Worm (Caenorhabditis elegans) whole organism, L4 larva: Measurements from ENCODE around the gene srt-69.

Experiments used
- attf-4 ChIP-seq: sonication (generic microtip); optimal IDR thresholded peaks from 3 replicates; lab custom pipeline; 2017; ENCODE audit warnings: missing biosample characterization, missing genetic modification characterization
- dve-1 ChIP-seq: sonication (generic microtip); optimal IDR thresholded peaks from 2 replicates; lab custom pipeline; 2017; ENCODE audit warnings: antibody characterized with exemption, mild to moderate bottlenecking, missing genetic modification characterization, missing compliant biosample characterization; ENCODE audit not compliant: insufficient read depth
- jun-1 ChIP-seq: fragments of 150-350 bp; optimal IDR thresholded peaks from 2 replicates; lab custom pipeline; 2014; ENCODE audit warnings: missing biosample characterization, missing genetic modification reagents, missing genetic modification characterization
- mdt-29 ChIP-seq: fragments of 200-800 bp; sonication (Bioruptor generic); IDR thresholded peaks from 2 replicates; pipeline ENCODE4 v1.3.6; 2022; ENCODE audit warnings: missing genetic modification reagents, missing genetic modification characterization, missing compliant biosample characterization

DNA sequence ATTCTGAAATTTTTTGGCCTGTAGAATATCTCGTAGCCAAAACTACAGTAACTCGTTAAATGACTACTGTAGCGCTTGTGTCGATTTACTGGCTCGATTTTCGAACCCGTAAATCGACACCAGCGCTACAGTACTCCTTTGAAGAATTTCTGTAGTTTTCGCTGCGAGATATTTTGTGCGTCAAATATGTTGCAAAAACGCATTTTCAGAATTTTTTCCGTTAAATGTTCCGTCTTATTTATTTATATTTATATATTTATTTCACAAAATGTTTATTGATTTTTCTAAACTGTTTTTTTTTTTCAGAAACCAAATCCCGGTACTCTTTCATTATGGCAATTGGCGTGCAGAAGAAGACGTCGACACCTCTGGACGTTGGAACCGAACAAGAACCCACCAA is 8.3 kb upstream of the srt-69 start, which contains the start of gene natc-2:
- TF ChIP-seq jun-1 (tag; lab: Kevin White, UChicago) (no peak), dve-1 (tag; lab: Kevin White, UChicago) (no peak), mdt-29 (GFP tag; lab: Robert Waterston, UW) (no peak), attf-4 (tag; lab: Kevin White, UChicago) (no peak)
